Fruit fly (Drosophila melanogaster): ENCODE measurements around the gene beta-Man.

The beta-Man gene

DNA sequence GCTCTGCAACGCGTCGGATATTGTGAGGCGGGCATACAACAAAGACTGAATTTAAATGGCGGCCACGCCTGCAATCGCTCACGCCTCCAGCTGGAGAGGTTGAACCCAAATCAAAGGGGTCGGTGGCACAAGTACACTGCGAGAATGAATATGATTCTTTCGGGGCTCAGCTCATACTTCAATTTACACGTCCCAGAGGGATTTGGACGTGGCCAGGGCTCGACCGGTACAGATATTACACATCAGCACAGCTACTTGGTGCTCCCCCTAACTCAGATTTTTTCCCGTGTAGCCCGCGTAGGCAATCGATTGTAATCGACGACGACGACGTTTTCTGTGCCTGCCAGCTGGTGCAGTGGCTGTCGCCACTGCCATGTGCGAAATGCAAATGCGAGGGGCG lies 17.0 kb downstream of the beta-Man start (continued):
- TF ChIP-seq yki (optimal IDR thresholded peaks at IDR 0.05) (no peak), NFAT (GFP tag; IDR thresholded peaks at IDR 0.05) (peak; percentile 68), CG16863 (GFP tag; optimal IDR thresholded peaks at IDR 0.05) (peak; percentile 74), schlank (tag; optimal IDR thresholded peaks at IDR 0.05) (peak; percentile 22), prd (optimal IDR thresholded peaks at IDR 0.05) (no peak), prd (GFP tag; IDR thresholded peaks at IDR 0.05) (peak; percentile 93), CG3163 (GFP tag; optimal IDR thresholded peaks at IDR 0.05) (peak; percentile 32), CHES-1-like (GFP tag; optimal IDR thresholded peaks at IDR 0.05) (peak; percentile 39), CG5245 (GFP tag; optimal IDR thresholded peaks at IDR 0.05) (peak; percentile 82), nau (GFP tag; optimal IDR thresholded peaks at IDR 0.05) (peak; percentile 66), ci (GFP tag; IDR thresholded peaks at IDR 0.05) (peak; percentile 95), CG2889 (GFP tag; IDR thresholded peaks at IDR 0.05) (peak; percentile 63; the same call in 1 of the 3 replicates), CG18619 (GFP tag; optimal IDR thresholded peaks at IDR 0.05) (peak; percentile 61), Sry-β (GFP tag; optimal IDR thresholded peaks at IDR 0.05) (no peak), fd3F (GFP tag; optimal IDR thresholded peaks at IDR 0.05) (peak; percentile 54), CG4730 (GFP tag; IDR thresholded peaks at IDR 0.05) (peak; percentile 75), CG7372 (GFP tag; IDR thresholded peaks at IDR 0.05) (peak; percentile 85), dm (GFP tag; optimal IDR thresholded peaks at IDR 0.05) (peak; percentile 62), CG12391 (tag; optimal IDR thresholded peaks at IDR 0.05) (no peak), CrebB (tag; optimal IDR thresholded peaks at IDR 0.05) (peak; percentile 51), crol (GFP tag; IDR thresholded peaks at IDR 0.05) (no peak), slbo (GFP tag; IDR thresholded peaks at IDR 0.05) (peak; percentile 88), stc (GFP tag; IDR thresholded peaks at IDR 0.05) (peak; percentile 88), insv (GFP tag; optimal IDR thresholded peaks at IDR 0.05) (no peak), tna (GFP tag; IDR thresholded peaks at IDR 0.05; ENCODE audit: partially characterized antibody) (no peak), tio (GFP tag; optimal IDR thresholded peaks at IDR 0.05) (peak; percentile 14), CG2120 (GFP tag; optimal IDR thresholded peaks at IDR 0.05) (peak; percentile 60), CG12104 (GFP tag; optimal IDR thresholded peaks at IDR 0.05) (peak; percentile 20), HmgZ (tag; optimal IDR thresholded peaks at IDR 0.05) (peak; percentile 45), BEAF-32 (GFP tag; optimal IDR thresholded peaks at IDR 0.05) (no peak), Hey (tag; optimal IDR thresholded peaks at IDR 0.05) (peak; percentile 16), sim (GFP tag; IDR thresholded peaks at IDR 0.05) (0 out of 2 replicates have a peak, but pooled peaks have one; percentile 34), Nf-YC (tag; optimal IDR thresholded peaks at IDR 0.05) (peak; percentile 27), CG15696 (tag; optimal IDR thresholded peaks at IDR 0.05) (no peak), CG1603 (tag; optimal IDR thresholded peaks at IDR 0.05) (peak; percentile 92), Side (GFP tag; optimal IDR thresholded peaks at IDR 0.05) (peak; percentile 69), Aef1 (GFP tag; IDR thresholded peaks at IDR 0.05) (peak; percentile 90), zen (tag; optimal IDR thresholded peaks at IDR 0.05) (peak; percentile 35), eyg (GFP tag; optimal IDR thresholded peaks at IDR 0.05) (peak; percentile 40), abd-A (tag; optimal IDR thresholded peaks at IDR 0.05) (no peak), CG11695 (GFP tag; IDR thresholded peaks at IDR 0.05) (peak; percentile 83; the same call in 2 of the 3 replicates), gem (tag; optimal IDR thresholded peaks at IDR 0.05) (peak; percentile 78), CG17359 (tag; optimal IDR thresholded peaks at IDR 0.05) (peak; percentile 87), CG13296 (GFP tag; optimal IDR thresholded peaks at IDR 0.05) (peak; percentile 52), CG9437 (GFP tag; optimal IDR thresholded peaks at IDR 0.05) (peak; percentile 39), hkb (optimal IDR thresholded peaks at IDR 0.05) (no peak), hkb (GFP tag; IDR thresholded peaks at IDR 0.05) (peak; percentile 92), bcd (GFP tag; optimal IDR thresholded peaks at IDR 0.05) (peak; percentile 76), Dp (GFP tag; optimal IDR thresholded peaks at IDR 0.05) (no peak), pum (GFP tag; optimal IDR thresholded peaks at IDR 0.05) (peak; percentile 76), NC2α (GFP tag; optimal IDR thresholded peaks at IDR 0.05) (peak; percentile 34), Antp (GFP tag; optimal IDR thresholded peaks at IDR 0.05) (peak; percentile 89)
